Fruit fly (Drosophila melanogaster): ENCODE measurements around the gene twit.

Gene twit

DNA sequence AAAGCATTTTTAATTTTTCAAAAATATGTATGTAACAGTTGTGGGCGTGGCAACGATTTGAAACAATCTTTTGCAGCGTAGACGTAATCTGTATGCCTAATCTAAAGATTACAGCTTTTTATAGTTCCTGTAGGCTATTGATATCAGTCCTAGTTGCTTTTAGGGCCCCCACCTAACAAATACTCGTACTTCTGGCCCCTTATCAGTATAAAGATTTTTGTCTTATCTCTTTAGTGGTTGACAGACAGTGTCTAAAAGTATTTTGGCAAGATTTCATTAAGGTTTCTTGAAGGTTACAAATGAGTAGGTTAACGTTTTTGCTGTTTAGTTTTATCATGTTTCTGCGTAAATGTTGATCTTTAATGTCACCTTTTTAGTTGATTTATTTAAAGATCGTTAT, 23.7 kb upstream of the twit start:
- TF ChIP-seq Dll (optimal IDR thresholded peaks at IDR 0.05) (no peak), EcR (GFP tag; optimal IDR thresholded peaks at IDR 0.05) (no peak), usp (GFP tag; optimal IDR thresholded peaks at IDR 0.05) (no peak), psq (optimal IDR thresholded peaks at IDR 0.05) (no peak), pan (optimal IDR thresholded peaks at IDR 0.05) (no peak), CG8478 (optimal IDR thresholded peaks at IDR 0.05) (no peak)

DNA sequence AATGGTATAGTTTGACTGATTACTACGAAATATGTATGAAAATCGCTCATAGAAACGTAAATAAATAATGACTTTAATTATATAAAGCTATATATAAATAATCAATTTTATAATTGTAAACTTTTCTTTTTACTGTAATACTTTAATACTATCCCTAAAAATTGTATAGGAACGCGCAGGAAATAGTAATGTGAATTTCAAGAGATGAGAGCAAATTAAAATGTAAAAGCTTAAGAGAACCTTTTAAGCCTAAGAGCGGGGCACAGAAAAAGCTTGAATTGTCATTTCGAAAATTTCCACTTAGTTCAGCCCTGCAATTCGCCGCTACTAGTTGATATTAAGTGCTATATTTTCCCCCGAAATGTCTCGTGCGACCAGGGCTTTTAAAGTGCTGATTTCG, 23.1 kb upstream of the twit start, which contains the start of gene CG31673:
Gene CG31673 (plus strand): TSS at position 301 of the 400 bp plus-strand sequence.
- TF ChIP-seq Dll (optimal IDR thresholded peaks at IDR 0.05) (no peak), usp (GFP tag; optimal IDR thresholded peaks at IDR 0.05) (no peak), psq (optimal IDR thresholded peaks at IDR 0.05) (no peak), CG8478 (optimal IDR thresholded peaks at IDR 0.05) (no peak), EcR (GFP tag; optimal IDR thresholded peaks at IDR 0.05) (no peak)

DNA sequence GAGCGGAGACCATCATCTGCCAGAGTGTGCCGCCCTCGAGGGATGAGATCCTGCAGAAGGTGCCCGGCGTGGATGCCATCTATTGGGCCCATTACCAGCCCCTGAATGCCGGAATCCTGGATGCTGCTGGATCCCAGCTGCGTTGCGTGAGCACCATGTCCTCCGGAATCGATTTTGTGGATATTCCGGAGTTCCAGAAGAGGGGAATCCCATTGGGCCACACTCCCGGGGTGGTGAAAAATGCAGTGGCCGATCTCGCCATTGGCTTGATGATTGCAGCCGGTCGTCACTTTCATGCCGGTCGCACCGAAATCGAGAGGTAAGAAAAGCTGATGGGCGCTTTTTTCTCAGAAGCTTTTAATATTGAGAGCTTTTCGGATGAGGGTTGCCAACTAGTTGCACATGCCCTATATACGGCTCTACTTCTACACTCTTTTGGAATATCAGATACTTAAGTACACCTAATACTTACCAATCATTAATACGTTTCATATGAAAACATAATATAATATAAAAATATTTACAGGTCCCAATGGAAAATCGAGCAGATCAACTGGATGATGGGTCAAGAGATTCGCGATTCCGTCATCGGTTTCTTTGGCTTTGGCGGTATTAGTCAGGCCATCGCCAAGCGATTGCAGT, 22.5 kb upstream of the twit start:
- TF ChIP-seq Dll (optimal IDR thresholded peaks at IDR 0.05) (no peak), EcR (GFP tag; optimal IDR thresholded peaks at IDR 0.05) (no peak), usp (GFP tag; optimal IDR thresholded peaks at IDR 0.05) (no peak), CG8478 (optimal IDR thresholded peaks at IDR 0.05) (no peak), pan (optimal IDR thresholded peaks at IDR 0.05) (no peak), psq (optimal IDR thresholded peaks at IDR 0.05) (no peak)

DNA sequence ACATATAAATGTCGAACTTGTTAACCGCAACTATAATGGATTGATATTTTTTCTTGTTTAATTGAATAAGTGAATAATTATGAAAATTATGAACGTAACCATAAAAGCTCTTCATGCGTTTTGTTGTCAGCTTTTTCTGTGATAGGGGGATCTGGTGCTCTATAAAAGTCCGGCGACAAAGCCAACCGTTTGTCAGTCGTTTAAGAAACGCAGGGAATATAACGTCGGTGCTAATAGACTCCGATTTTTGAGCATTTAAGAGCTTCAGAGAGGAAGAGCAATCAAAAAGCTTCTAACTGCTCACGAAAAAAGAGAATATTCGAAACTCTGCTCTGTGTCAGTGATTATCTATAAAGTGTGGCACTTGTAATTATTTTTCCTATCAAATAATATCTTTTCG, 21.3 kb upstream of the twit start, which contains the start of gene CG31674:
Gene CG31674 (plus strand): TSS at position 203 of the 400 bp plus-strand sequence.
- TF ChIP-seq EcR (GFP tag; optimal IDR thresholded peaks at IDR 0.05), result no peak
- TF ChIP-seq psq (optimal IDR thresholded peaks at IDR 0.05), result no peak

DNA sequence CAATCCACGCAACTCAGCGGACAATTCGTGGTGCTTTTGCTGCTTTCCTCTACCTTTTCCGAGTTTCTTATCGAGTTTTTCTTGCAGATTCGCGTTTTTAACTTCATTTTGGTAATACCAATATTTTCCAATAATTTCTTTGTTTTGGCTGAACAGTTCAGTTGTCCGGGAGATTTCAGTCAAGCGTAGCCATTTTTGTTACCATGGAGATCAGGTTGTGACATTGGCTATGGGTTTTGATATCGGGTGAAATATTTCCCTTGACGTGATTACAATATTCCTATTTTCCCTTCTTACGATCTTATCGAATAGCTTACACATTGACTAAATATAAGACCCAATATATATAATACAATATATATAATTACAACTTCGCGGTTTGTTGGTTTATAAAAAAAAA, 16.9 kb upstream of the twit start, which contains the start of gene Oseg5:
Gene Oseg5 (minus strand): TSS at position 340 of the 400 bp plus-strand sequence.
- TF ChIP-seq EcR (GFP tag; optimal IDR thresholded peaks at IDR 0.05) (no peak), pan (optimal IDR thresholded peaks at IDR 0.05) (no peak), CG8478 (optimal IDR thresholded peaks at IDR 0.05) (no peak), usp (GFP tag; optimal IDR thresholded peaks at IDR 0.05) (no peak), psq (optimal IDR thresholded peaks at IDR 0.05) (no peak), Dll (optimal IDR thresholded peaks at IDR 0.05) (no peak)

DNA sequence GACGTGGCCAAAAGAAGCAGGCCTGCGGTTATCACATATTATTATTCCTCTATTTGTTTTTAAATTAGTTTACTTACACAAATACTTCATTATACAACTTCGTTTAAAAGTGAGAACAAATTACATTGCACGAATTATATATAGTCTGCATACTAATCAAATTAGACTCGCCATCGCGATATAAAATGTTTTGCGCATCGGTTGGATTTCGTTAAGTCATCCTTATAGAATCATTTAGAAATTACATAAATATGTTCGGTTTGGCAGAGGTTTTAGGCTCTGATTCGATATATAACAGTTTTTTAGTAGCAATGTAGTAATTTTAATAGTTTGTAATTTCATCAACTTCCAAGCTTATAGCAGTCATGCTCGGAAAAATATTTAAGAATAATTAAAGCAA, 14.5 kb upstream of the twit start, which contains the start of gene Spn38F:
Gene Spn38F (minus strand): TSS at position 101 of the 400 bp plus-strand sequence.
- TF ChIP-seq CG8478 (optimal IDR thresholded peaks at IDR 0.05), result no peak
- no peak for TF ChIP-seq Dll (optimal IDR thresholded peaks at IDR 0.05)
- TF ChIP-seq usp (GFP tag; optimal IDR thresholded peaks at IDR 0.05), result no peak
- TF ChIP-seq psq (optimal IDR thresholded peaks at IDR 0.05), result no peak
- TF ChIP-seq EcR (GFP tag; optimal IDR thresholded peaks at IDR 0.05), result no peak
- no peak for TF ChIP-seq pan (optimal IDR thresholded peaks at IDR 0.05)

DNA sequence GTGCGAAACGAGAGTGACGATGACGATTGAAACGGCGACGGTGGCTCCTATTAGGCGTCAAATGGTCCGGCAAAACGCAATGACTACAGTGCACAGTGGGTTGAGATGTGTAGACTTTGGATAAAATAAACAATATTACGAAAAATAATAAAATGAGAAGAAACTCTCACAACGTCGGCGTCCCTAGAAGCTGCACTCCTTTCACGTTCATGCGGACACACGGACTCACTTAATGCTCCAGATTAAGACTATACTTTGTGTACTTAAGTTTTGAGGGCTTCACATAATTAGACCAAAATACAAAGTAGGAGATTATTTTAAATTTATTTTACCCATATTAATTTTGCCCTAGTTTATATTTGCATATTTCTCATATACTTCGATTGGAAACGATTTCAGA, 12.4 kb upstream of the twit start:
- TF ChIP-seq EcR (GFP tag; optimal IDR thresholded peaks at IDR 0.05), result no peak
- no peak for TF ChIP-seq CG8478 (optimal IDR thresholded peaks at IDR 0.05)
- TF ChIP-seq usp (GFP tag; optimal IDR thresholded peaks at IDR 0.05), result no peak
- TF ChIP-seq Dll (optimal IDR thresholded peaks at IDR 0.05), result no peak
- no peak for TF ChIP-seq pan (optimal IDR thresholded peaks at IDR 0.05)
- no peak for TF ChIP-seq psq (optimal IDR thresholded peaks at IDR 0.05)

DNA sequence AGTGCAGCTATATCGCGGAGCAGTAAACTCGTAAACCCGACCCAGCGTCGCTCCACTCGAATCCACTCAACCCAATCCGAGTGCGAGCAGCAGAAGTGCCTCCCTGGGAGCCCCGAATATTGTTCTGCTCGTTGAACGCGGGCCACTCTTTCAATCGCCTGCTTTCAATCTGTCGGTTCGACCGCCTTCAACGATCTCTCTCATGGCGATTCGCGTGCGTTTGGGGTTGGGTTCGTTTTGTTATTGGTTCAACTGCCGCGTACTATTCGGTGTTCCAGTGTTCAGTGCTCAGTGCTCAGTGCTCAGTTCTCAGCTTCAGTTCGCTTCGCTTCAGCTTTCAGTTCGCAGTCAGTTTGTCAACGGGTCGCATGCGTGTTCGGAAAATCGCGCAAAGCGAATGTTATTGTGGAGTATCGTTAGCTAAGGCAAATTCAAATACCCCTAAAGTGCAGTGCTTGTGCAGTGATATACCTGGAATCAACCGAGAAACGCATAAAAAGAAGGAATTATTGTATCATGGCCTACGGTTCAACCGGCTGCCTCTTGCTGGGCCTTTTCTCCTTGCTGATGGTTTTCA, 11.8 kb upstream of the twit start, which contains the start of gene CG31676:
Gene CG31676 (plus strand): TSS at position 289 of the 577 bp plus-strand sequence.
- TF ChIP-seq Dll (optimal IDR thresholded peaks at IDR 0.05) (no peak), pan (optimal IDR thresholded peaks at IDR 0.05) (no peak), usp (GFP tag; optimal IDR thresholded peaks at IDR 0.05) (no peak), CG8478 (optimal IDR thresholded peaks at IDR 0.05) (no peak), psq (optimal IDR thresholded peaks at IDR 0.05) (no peak), EcR (GFP tag; optimal IDR thresholded peaks at IDR 0.05) (no peak)

DNA sequence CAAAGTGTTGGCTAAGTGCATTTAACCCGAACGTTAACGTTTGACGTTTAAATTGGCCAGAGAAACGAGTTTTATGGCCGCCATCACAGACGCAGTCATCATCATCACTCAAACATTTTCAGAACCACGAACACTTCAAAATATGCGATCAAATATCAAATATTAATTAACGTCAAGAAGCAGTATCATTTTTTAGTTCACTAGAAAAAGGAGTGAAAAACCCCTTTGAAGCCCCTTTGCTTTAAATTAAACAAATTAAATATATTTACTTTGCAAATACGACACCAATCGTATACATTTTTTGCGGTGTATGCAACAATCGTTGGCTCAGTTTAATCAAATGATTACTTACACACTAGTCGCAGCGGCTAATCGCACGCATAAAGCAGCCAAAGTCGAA, 8.0 kb upstream of the twit start:
- TF ChIP-seq usp (GFP tag; optimal IDR thresholded peaks at IDR 0.05) (no peak), pan (optimal IDR thresholded peaks at IDR 0.05) (no peak), CG8478 (optimal IDR thresholded peaks at IDR 0.05) (no peak), Dll (optimal IDR thresholded peaks at IDR 0.05) (no peak), EcR (GFP tag; optimal IDR thresholded peaks at IDR 0.05) (no peak), psq (optimal IDR thresholded peaks at IDR 0.05) (no peak)

DNA sequence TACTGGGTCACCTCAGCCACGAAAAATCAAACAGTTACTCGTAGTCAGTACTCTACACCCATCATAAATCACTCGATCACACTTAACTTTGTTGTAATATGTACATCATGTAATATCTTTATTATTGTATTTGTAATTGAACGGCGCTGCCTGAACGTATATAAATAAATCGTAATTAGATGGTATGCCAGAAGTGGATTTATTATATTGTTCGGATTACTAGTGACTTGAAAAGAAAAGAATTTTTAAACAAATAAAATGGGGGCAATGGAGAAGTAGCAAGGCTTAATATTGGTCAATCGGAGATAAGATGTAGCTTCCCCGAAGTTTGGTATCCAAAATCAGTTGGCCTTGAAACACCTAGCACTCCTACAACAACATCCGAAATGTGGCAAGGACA, 3.4 kb upstream of the twit start, which contains the start of gene CG14402:
Gene CG14402 (plus strand): TSS at position 301 of the 400 bp plus-strand sequence.
- TF ChIP-seq CG8478 (optimal IDR thresholded peaks at IDR 0.05), result no peak
- TF ChIP-seq pan (optimal IDR thresholded peaks at IDR 0.05), result no peak
- TF ChIP-seq psq (optimal IDR thresholded peaks at IDR 0.05), result no peak
- TF ChIP-seq usp (GFP tag; optimal IDR thresholded peaks at IDR 0.05), result no peak
- no peak for TF ChIP-seq Dll (optimal IDR thresholded peaks at IDR 0.05)
- TF ChIP-seq EcR (GFP tag; optimal IDR thresholded peaks at IDR 0.05), result no peak

DNA sequence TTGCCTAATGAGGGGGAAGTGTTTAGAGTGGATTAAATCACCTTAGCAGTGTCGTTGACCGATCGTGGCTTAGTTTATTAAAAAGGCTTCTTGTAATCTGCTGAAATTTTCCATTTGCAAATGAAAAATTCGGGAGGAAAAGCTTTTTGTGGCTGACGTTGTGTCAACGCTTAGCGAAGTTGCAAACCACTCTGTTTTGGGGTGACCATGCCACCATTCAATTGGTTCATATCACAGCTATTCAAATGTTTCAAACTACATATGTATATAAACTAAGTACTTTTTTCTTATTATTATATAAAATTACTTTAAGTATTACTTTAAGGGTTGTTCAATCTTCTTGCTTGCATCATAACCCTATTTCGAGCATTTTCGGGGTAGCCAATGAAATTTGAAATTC, 786 bp upstream of the twit start:
- no peak for TF ChIP-seq pan (optimal IDR thresholded peaks at IDR 0.05)

DNA sequence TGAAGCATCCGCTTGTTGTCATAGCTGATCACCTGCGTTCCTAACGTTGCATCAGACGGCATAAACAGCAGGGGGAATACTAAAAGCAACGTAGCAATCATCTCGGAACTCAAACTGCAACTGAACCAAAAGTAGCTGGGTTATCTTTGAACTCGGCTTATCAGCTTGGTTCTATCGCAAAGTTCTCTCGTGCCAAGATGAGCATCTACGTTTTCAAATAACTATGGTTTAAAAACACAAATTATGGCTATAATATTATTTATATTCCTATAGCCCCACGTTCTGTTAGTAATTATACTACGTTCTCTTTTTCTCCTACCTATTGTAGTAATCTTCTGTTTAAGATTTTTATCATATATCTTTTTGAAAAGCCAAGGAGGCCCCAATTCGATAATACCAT, 5.4 kb downstream of the twit start, which contains the start of gene CG14400:
Gene CG14400 (minus strand): TSS at position 101 of the 400 bp plus-strand sequence.
- TF ChIP-seq EcR (GFP tag; optimal IDR thresholded peaks at IDR 0.05) (no peak), pan (optimal IDR thresholded peaks at IDR 0.05) (no peak), Dll (optimal IDR thresholded peaks at IDR 0.05) (no peak), usp (GFP tag; optimal IDR thresholded peaks at IDR 0.05) (no peak), psq (optimal IDR thresholded peaks at IDR 0.05) (no peak), CG8478 (optimal IDR thresholded peaks at IDR 0.05) (no peak)

All from whole organism.